Fruit fly (Drosophila melanogaster) whole organism, wandering third instar larva: ENCODE measurements around the gene CG42399.
A peak's percentile ranks its signal among the peaks of the same experiment; 100 is the strongest.

Experiments
- Abd-B ChIP-seq: fragments of >200 bp; optimal IDR thresholded peaks from 2 replicates; lab custom pipeline; 2017; ENCODE audit warnings: missing biosample characterization, missing genetic modification characterization
- CG9705 ChIP-seq: fragments of 200-800 bp; sonication (Bioruptor generic); optimal IDR thresholded peaks from 2 replicates; lab custom pipeline; 2018; ENCODE audit warnings: missing biosample characterization, mild to moderate bottlenecking, missing genetic modification characterization
- CrebA ChIP-seq: fragments of 200-800 bp; sonication (Bioruptor generic); optimal IDR thresholded peaks from 2 replicates; lab custom pipeline; 2016; ENCODE audit warnings: missing biosample characterization, mild to moderate bottlenecking, missing genetic modification characterization, borderline replicate concordance
- GATAd ChIP-seq: sonication (Bioruptor generic); optimal IDR thresholded peaks from 2 replicates; lab custom pipeline; 2016; ENCODE audit warnings: missing biosample characterization, missing genetic modification characterization
- Hnf4 ChIP-seq: fragments of 200-800 bp; sonication (Bioruptor generic); optimal IDR thresholded peaks from 2 replicates; lab custom pipeline; 2016; ENCODE audit warnings: missing biosample characterization, mild to moderate bottlenecking, missing genetic modification characterization
- Hr78 ChIP-seq: fragments of >200 bp; optimal IDR thresholded peaks from 2 replicates; lab custom pipeline; 2017; ENCODE audit warnings: missing biosample characterization, missing genetic modification characterization
- Jra ChIP-seq: sonication (Bioruptor generic); optimal IDR thresholded peaks from 2 replicates; lab custom pipeline; 2016; ENCODE audit warnings: missing biosample characterization, missing genetic modification characterization
- Mio ChIP-seq: sonication (Bioruptor generic); optimal IDR thresholded peaks from 2 replicates; lab custom pipeline; 2016; ENCODE audit warnings: missing biosample characterization, missing genetic modification characterization
- Myc ChIP-seq: fragments of >200 bp; optimal IDR thresholded peaks from 2 replicates; lab custom pipeline; 2017
- N ChIP-seq: fragments of >200 bp; optimal IDR thresholded peaks from 2 replicates; lab custom pipeline; 2018; ENCODE audit warnings: missing biosample characterization, missing external identifiers, missing genetic modification characterization
- OdsH ChIP-seq: fragments of 200-800 bp; sonication (Bioruptor generic); optimal IDR thresholded peaks from 2 replicates; lab custom pipeline; 2016; ENCODE audit warnings: missing biosample characterization, mild to moderate bottlenecking, missing genetic modification characterization
- Rel ChIP-seq, 2 experiments: fragments of 200-800 bp; sonication (Bioruptor generic) in 1 of 2; optimal IDR thresholded peaks; 2 replicates in 1 of 2; 3 replicates in 1 of 2; lab custom pipeline; 2016 to 2019; ENCODE audit warnings: mild to moderate bottlenecking in 2 of 2, missing biosample characterization in 2 of 2, missing genetic modification characterization in 2 of 2, moderate library complexity in 1 of 2
- Sp1 ChIP-seq: fragments of 200-800 bp; sonication (Bioruptor generic); optimal IDR thresholded peaks from 3 replicates; lab custom pipeline; 2019; ENCODE audit warnings: missing biosample characterization, mild to moderate bottlenecking, missing genetic modification characterization, moderate library complexity
- br ChIP-seq: fragments of 200-800 bp; sonication (Bioruptor generic); optimal IDR thresholded peaks from 2 replicates; lab custom pipeline; 2016; ENCODE audit warnings: missing biosample characterization, missing genetic modification characterization
- brk ChIP-seq: fragments of 200-800 bp; sonication (Bioruptor generic); optimal IDR thresholded peaks from 2 replicates; lab custom pipeline; 2016; ENCODE audit warnings: missing biosample characterization, mild to moderate bottlenecking, missing genetic modification characterization
- dl ChIP-seq, 2 experiments: fragments of 175-275, 200-275 bp in 1 of 2; fragments of 200-275 bp in 1 of 2; sonication (Bioruptor generic); optimal IDR thresholded peaks; lab custom pipeline; 2018; ENCODE audit warnings: mild to moderate bottlenecking in 2 of 2, missing biosample characterization in 2 of 2, missing genetic modification characterization in 2 of 2, moderate library complexity in 2 of 2; ENCODE audit not compliant: partially characterized antibody in 2 of 2, insufficient read depth in 1 of 2
- dmrt93B ChIP-seq: fragments of 200-800 bp; sonication (Bioruptor generic); optimal IDR thresholded peaks from 2 replicates; lab custom pipeline; 2018; ENCODE audit warnings: missing biosample characterization, mild to moderate bottlenecking, missing genetic modification characterization
- dsf ChIP-seq: sonication (Bioruptor generic); optimal IDR thresholded peaks from 2 replicates; lab custom pipeline; 2016; ENCODE audit warnings: missing biosample characterization, missing genetic modification characterization, borderline replicate concordance
- ey ChIP-seq: fragments of 200-800 bp; sonication (Bioruptor generic); optimal IDR thresholded peaks from 2 replicates; lab custom pipeline; 2016; ENCODE audit warnings: missing biosample characterization, missing genetic modification characterization
- foxo ChIP-seq, 2 experiments: fragments of 200-800 bp; sonication (Bioruptor generic); optimal IDR thresholded peaks; 2 replicates in 1 of 2; 3 replicates in 1 of 2; lab custom pipeline; 2016 to 2017; ENCODE audit warnings: missing biosample characterization in 2 of 2, missing genetic modification characterization in 2 of 2
- fru ChIP-seq: fragments of 200-800 bp; sonication (Bioruptor generic); optimal IDR thresholded peaks from 3 replicates; lab custom pipeline; 2016; ENCODE audit warnings: missing biosample characterization, mild to moderate bottlenecking, missing genetic modification characterization
- h ChIP-seq: fragments of 200-800 bp; sonication (Bioruptor generic); optimal IDR thresholded peaks from 3 replicates; lab custom pipeline; 2016; ENCODE audit warnings: missing biosample characterization, mild to moderate bottlenecking, missing genetic modification characterization
- lola ChIP-seq: fragments of >200 bp; optimal IDR thresholded peaks from 2 replicates; lab custom pipeline; 2017; ENCODE audit warnings: missing biosample characterization, missing genetic modification characterization
- pan ChIP-seq: fragments of >200 bp; optimal IDR thresholded peaks from 2 replicates; lab custom pipeline; 2017
- psq ChIP-seq: fragments of 200-800 bp; sonication (Bioruptor generic); optimal IDR thresholded peaks from 3 replicates; lab custom pipeline; 2017; ENCODE audit warnings: missing biosample characterization, mild to moderate bottlenecking, missing genetic modification characterization, moderate library complexity
- rgr ChIP-seq: fragments of 200-800 bp; sonication (Bioruptor generic); optimal IDR thresholded peaks from 3 replicates; lab custom pipeline; 2016; ENCODE audit warnings: missing biosample characterization, mild to moderate bottlenecking, missing genetic modification characterization
- sage ChIP-seq: fragments of 200-800 bp; sonication (Bioruptor generic); optimal IDR thresholded peaks from 2 replicates; lab custom pipeline; 2016; ENCODE audit warnings: missing biosample characterization, mild to moderate bottlenecking, missing genetic modification characterization
- sv ChIP-seq: fragments of 200-800 bp; sonication (Bioruptor generic); optimal IDR thresholded peaks from 3 replicates; lab custom pipeline; 2016; ENCODE audit warnings: missing biosample characterization, missing genetic modification characterization
- tai ChIP-seq: sonication (Bioruptor generic); optimal IDR thresholded peaks from 2 replicates; lab custom pipeline; 2016; ENCODE audit warnings: missing biosample characterization, missing genetic modification characterization
- woc ChIP-seq: sonication (Bioruptor generic); optimal IDR thresholded peaks from 2 replicates; lab custom pipeline; 2016; ENCODE audit warnings: missing biosample characterization, mild to moderate bottlenecking, missing genetic modification characterization

CG42399 gene

DNA sequence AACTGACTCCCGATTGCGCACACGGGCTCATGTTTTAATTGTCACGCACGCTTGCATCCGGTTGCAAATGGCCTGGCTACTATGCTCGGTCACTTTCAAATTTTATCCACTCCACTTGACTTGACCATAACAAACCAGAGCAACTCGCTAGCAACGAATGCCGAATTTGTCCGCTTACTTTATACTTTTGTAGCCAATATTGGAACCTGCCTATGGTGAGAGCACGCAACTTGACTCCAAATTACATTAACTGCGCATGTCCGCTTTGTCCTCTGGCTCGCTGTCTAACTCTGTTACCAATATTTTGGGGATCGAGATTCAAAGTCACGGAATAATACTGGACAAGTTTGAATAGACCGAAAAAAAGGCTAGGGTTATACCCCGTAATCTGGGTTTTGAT is at the start of gene CG42399:
CG42399 (minus strand) TSS at position 159 of the 400 bp plus-strand sequence.
- no peak for TF ChIP-seq pan (lab: Kevin White, UChicago)

- TF ChIP-seq lola (GFP tag; lab: Kevin White, UChicago) (no peak), sage (GFP tag; lab: Kevin White, UChicago) (no peak), rgr (no peak), Hnf4 (GFP tag; lab: Kevin White, UChicago) (no peak), psq (GFP tag; lab: Kevin White, UChicago) (no peak), Myc (lab: Kevin White, UChicago) (no peak), CrebA (GFP tag; lab: Kevin White, UChicago) (no peak), Jra (GFP tag; lab: Kevin White, UChicago) (no peak), woc (GFP tag; lab: Kevin White, UChicago) (no peak), CG9705 (GFP tag; lab: Kevin White, UChicago) (no peak), tai (GFP tag; lab: Kevin White, UChicago) (no peak), brk (GFP tag; lab: Kevin White, UChicago) (no peak), Sp1 (GFP tag; lab: Kevin White, UChicago) (no peak), sv (GFP tag; lab: Kevin White, UChicago) (no peak), h (no peak)
These were observed 42.6 kb upstream of the CG42399 start for dm6 chr2L:195668-196067.

dm6 chr2L:182360-183144 is 29.5 kb upstream of the CG42399 start:
- TF ChIP-seq Rel (GFP tag; optimal IDR thresholded peaks at IDR 0.05; lab: Kevin White, UChicago), result peak; percentile 54
- TF ChIP-seq Rel (tag; optimal IDR thresholded peaks at IDR 0.05; lab: Kevin White, UChicago), result no peak
- TF ChIP-seq Hnf4 (GFP tag; lab: Kevin White, UChicago), result no peak
- peak; percentile 60 for TF ChIP-seq sage (GFP tag; lab: Kevin White, UChicago)
- TF ChIP-seq Myc (lab: Kevin White, UChicago), result no peak
- peak; percentile 95 for TF ChIP-seq psq (GFP tag; lab: Kevin White, UChicago)
- TF ChIP-seq OdsH, result peak; percentile 10
- peak; percentile 32 for TF ChIP-seq Sp1 (GFP tag; lab: Kevin White, UChicago)
- TF ChIP-seq N, result peak; percentile 19

dm6 chr2L:181020-181419 is 27.9 kb upstream of the CG42399 start:
- TF ChIP-seq dsf (no peak), fru (peak; percentile 58), foxo (GFP tag; optimal IDR thresholded peaks at IDR 0.05; lab: Kevin White, UChicago) (no peak), ey (GFP tag; lab: Kevin White, UChicago) (no peak), dl (GFP tag; optimal IDR thresholded peaks at IDR 0.05; lab: Kevin White, UChicago; ENCODE audit: insufficient read depth in 1 of 2, partially characterized antibody in 2 of 2) (no peak)

- no peak for TF ChIP-seq GATAd
- TF ChIP-seq sv (GFP tag; lab: Kevin White, UChicago), result no peak
- no peak for TF ChIP-seq ey (GFP tag; lab: Kevin White, UChicago)
- no peak for TF ChIP-seq psq (GFP tag; lab: Kevin White, UChicago)
- no peak for TF ChIP-seq Mio (GFP tag; lab: Kevin White, UChicago)
- TF ChIP-seq Hr78 (GFP tag; lab: Kevin White, UChicago), result no peak
- TF ChIP-seq h, result no peak
- TF ChIP-seq br, result no peak
- TF ChIP-seq dsf, result no peak
- no peak for TF ChIP-seq Jra (GFP tag; lab: Kevin White, UChicago)
- no peak for TF ChIP-seq CG9705 (GFP tag; lab: Kevin White, UChicago)
- no peak for TF ChIP-seq Sp1 (GFP tag; lab: Kevin White, UChicago)
- TF ChIP-seq OdsH, result no peak
- no peak for TF ChIP-seq dmrt93B
- no peak for TF ChIP-seq dl (GFP tag; optimal IDR thresholded peaks at IDR 0.05; lab: Kevin White, UChicago; ENCODE audit: insufficient read depth in 1 of 2, partially characterized antibody in 2 of 2)
- no peak for TF ChIP-seq fru
- no peak for TF ChIP-seq foxo (GFP tag; optimal IDR thresholded peaks at IDR 0.05; lab: Kevin White, UChicago)
- TF ChIP-seq Abd-B (GFP tag; lab: Kevin White, UChicago), result no peak
These were observed 26.0 kb upstream of the CG42399 start for dm6 chr2L:179119-179518.
